Fruit fly (Drosophila melanogaster): ENCODE data around the gene Clk.
A peak's percentile ranks its signal among the peaks of the same experiment; 100 is the strongest.

DNA sequence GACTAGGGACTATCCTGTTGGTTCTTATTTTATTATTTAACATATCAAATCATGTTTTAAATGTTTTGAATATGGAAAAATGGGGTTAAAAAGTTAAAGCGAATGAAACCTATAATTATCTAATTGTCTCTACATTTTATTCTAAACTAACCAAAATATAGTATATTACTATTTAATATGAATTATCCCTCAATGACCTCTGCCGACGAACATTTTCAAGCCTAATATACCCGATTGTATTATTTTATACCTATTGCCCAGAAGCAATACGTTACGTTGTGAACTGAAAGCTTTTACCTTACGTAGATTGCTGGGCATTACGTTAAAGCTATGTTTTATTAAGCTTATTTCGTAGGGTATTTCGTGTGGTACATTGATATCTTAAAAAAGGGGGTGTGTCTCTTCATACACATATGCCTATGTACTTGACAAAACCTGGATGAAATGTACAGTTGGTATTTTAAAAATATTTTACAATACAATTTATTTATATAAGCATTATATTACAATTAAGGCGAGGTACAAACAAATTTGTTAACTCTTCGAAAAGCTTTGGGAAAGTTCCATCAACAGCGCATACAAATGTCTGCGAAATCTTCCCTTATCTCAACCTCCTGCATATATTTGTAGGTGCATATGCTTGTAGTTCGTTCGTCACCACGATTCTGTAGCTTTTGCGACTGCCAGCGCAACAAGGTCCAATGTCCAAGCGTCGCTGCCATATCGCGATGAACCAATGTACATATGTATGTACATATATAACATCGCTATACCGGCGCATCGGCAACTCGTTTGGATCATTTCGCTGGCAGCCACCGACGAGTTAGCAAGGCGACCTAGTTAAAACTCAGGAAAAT is 56.6 kb downstream of the Clk start, which contains the start of gene Mcad:
- TF ChIP-seq CG17806 (tag; optimal IDR thresholded peaks at IDR 0.05) (peak; percentile 90), D1 (tag; optimal IDR thresholded peaks at IDR 0.05) (peak; percentile 76), CG12605 (GFP tag; IDR thresholded peaks at IDR 0.05) (peak; percentile 89), CG15710 (tag; optimal IDR thresholded peaks at IDR 0.05) (peak; percentile 96), CG14655 (GFP tag; optimal IDR thresholded peaks at IDR 0.05) (peak; percentile 98), fd96Ca (GFP tag; IDR thresholded peaks at IDR 0.05) (peak; percentile 98), CG34367 (tag; optimal IDR thresholded peaks at IDR 0.05) (peak; percentile 93), Snoo (tag; optimal IDR thresholded peaks at IDR 0.05) (peak; percentile 97), CG4496 (GFP tag; IDR thresholded peaks at IDR 0.05) (peak; percentile 94), gl (tag; optimal IDR thresholded peaks at IDR 0.05) (peak; percentile 93), CG8159 (tag; optimal IDR thresholded peaks at IDR 0.05) (peak; percentile 96), CG13204 (GFP tag; optimal IDR thresholded peaks at IDR 0.05) (peak; percentile 92), EcR (GFP tag; optimal IDR thresholded peaks at IDR 0.05) (peak; percentile 72), Ets98B (GFP tag; IDR thresholded peaks at IDR 0.05) (peak; percentile 88)

Data from whole organism, pupa.